Fruit fly (Drosophila melanogaster) whole organism, pupa: ENCODE results near the gene CG45489.
"Not testable (repeated sequence)": the region's sequence is repeated elsewhere in the genome, so short reads cannot be mapped to it uniquely, and the experiment has no call there.

Experiments used
- CG12605 ChIP-seq: fragments of 200-800 bp; sonication (Bioruptor generic); IDR thresholded peaks from 2 replicates; pipeline ENCODE4 v1.3.6; 2022; ENCODE audit warnings: missing biosample characterization, missing genetic modification characterization
- CG14655 ChIP-seq: fragments of 200-800 bp; sonication (Bioruptor generic); optimal IDR thresholded peaks from 3 replicates; lab custom pipeline; 2017; ENCODE audit warnings: mild to moderate bottlenecking, missing biosample characterization, missing genetic modification reagents, missing genetic modification characterization
- CG15710 ChIP-seq: fragments of 200-800 bp; sonication (Bioruptor generic); optimal IDR thresholded peaks from 2 replicates; lab custom pipeline; 2018; ENCODE audit warnings: missing biosample characterization, mild to moderate bottlenecking, missing genetic modification characterization, moderate library complexity
- CG17806 ChIP-seq: fragments of 200-800 bp; sonication (Bioruptor generic); optimal IDR thresholded peaks from 2 replicates; lab custom pipeline; 2018; ENCODE audit warnings: missing biosample characterization, mild to moderate bottlenecking, missing genetic modification characterization, moderate library complexity
- CG32121 ChIP-seq: fragments of 200-800 bp; sonication (Bioruptor generic); IDR thresholded peaks from 2 replicates; pipeline ENCODE4 v1.3.6; 2022; ENCODE audit warnings: missing biosample characterization, missing genetic modification characterization
- CG34367 ChIP-seq: fragments of 200-800 bp; sonication (Bioruptor generic); optimal IDR thresholded peaks from 2 replicates; lab custom pipeline; 2018; ENCODE audit warnings: missing biosample characterization, mild to moderate bottlenecking, missing genetic modification characterization
- CG4496 ChIP-seq: fragments of 200-800 bp; sonication (Bioruptor generic); IDR thresholded peaks from 3 replicates; pipeline ENCODE4 v1.3.6; 2022; ENCODE audit warnings: missing biosample characterization, missing genetic modification characterization
- CG8159 ChIP-seq: fragments of 200-800 bp; sonication (Bioruptor generic); optimal IDR thresholded peaks from 3 replicates; lab custom pipeline; 2018; ENCODE audit warnings: missing biosample characterization, mild to moderate bottlenecking, missing genetic modification characterization, moderate library complexity
- CG8301 ChIP-seq: fragments of 200-800 bp; sonication (Bioruptor generic); optimal IDR thresholded peaks from 2 replicates; lab custom pipeline; 2018; ENCODE audit warnings: missing biosample characterization, mild to moderate bottlenecking, missing genetic modification characterization
- CG9948 ChIP-seq: fragments of 200-800 bp; sonication (Bioruptor generic); optimal IDR thresholded peaks from 2 replicates; lab custom pipeline; 2018; ENCODE audit warnings: missing biosample characterization, mild to moderate bottlenecking, missing genetic modification characterization, moderate library complexity
- D1 ChIP-seq: fragments of 200-800 bp; sonication (Bioruptor generic); optimal IDR thresholded peaks from 2 replicates; lab custom pipeline; 2018; ENCODE audit warnings: missing biosample characterization, mild to moderate bottlenecking, missing genetic modification characterization, moderate library complexity
- EcR ChIP-seq: fragments of 200-800 bp; sonication (Bioruptor generic); optimal IDR thresholded peaks from 3 replicates; lab custom pipeline; 2019; ENCODE audit warnings: missing biosample characterization, missing genetic modification characterization, mild to moderate bottlenecking, moderate library complexity, missing genetic modification reagents
- Ets98B ChIP-seq: fragments of 200-800 bp; sonication (Bioruptor generic); IDR thresholded peaks from 2 replicates; pipeline ENCODE4 v1.3.6; 2022; ENCODE audit warnings: missing biosample characterization, missing genetic modification characterization
- Pif1A ChIP-seq: fragments of 200-800 bp; sonication (Bioruptor generic); optimal IDR thresholded peaks from 3 replicates; lab custom pipeline; 2016; ENCODE audit warnings: missing biosample characterization, missing genetic modification characterization
- Pif1B ChIP-seq: fragments of 200-800 bp; sonication (Bioruptor generic); optimal IDR thresholded peaks from 3 replicates; lab custom pipeline; 2016; ENCODE audit warnings: missing biosample characterization, missing genetic modification characterization
- Snoo ChIP-seq: fragments of 200-800 bp; sonication (Bioruptor generic); optimal IDR thresholded peaks from 3 replicates; lab custom pipeline; 2017; ENCODE audit warnings: missing biosample characterization, mild to moderate bottlenecking, missing genetic modification characterization, inconsistent platforms
- fd96Ca ChIP-seq: fragments of 200-800 bp; sonication (Bioruptor generic); IDR thresholded peaks from 3 replicates; pipeline ENCODE4 v1.3.6; 2022; ENCODE audit warnings: missing biosample characterization, missing genetic modification characterization
- gl ChIP-seq: fragments of 200-800 bp; sonication (Bioruptor generic); optimal IDR thresholded peaks from 2 replicates; lab custom pipeline; 2018; ENCODE audit warnings: missing biosample characterization, mild to moderate bottlenecking, missing genetic modification characterization
- rn ChIP-seq: fragments of 200-800 bp; sonication (Bioruptor generic); IDR thresholded peaks from 2 replicates; pipeline ENCODE4 v1.3.6; 2022; ENCODE audit warnings: missing biosample characterization, missing genetic modification characterization

Gene CG45489

DNA sequence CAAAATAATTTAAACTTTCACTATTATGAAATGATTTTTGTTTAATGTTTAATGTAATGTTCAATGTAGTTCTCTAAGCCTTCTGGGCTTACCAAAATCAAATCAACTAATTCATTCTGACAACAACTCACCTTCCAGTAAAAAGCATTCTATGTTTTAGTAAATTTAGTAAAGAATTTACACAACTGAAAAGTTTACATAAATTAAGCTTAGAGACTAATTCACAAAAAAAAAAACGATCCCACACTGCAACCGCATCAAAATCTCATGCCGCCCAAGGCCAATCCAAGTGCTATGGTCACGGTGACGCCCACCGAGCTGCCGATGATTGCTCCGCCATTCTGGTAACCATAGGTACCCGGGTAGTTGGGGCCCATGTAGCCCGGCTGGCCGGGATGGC lies at the start of gene CG45489:
CG45489 (minus strand) TSS at position 101 of the 400 bp plus-strand sequence.
- not testable (repeated sequence) for TF ChIP-seq D1 (tag; lab: Kevin White, UChicago); gl (tag; lab: Kevin White, UChicago); CG8301
- TF ChIP-seq, all 21 proteins: peak for 0; not testable (repeated sequence) for 21

DNA sequence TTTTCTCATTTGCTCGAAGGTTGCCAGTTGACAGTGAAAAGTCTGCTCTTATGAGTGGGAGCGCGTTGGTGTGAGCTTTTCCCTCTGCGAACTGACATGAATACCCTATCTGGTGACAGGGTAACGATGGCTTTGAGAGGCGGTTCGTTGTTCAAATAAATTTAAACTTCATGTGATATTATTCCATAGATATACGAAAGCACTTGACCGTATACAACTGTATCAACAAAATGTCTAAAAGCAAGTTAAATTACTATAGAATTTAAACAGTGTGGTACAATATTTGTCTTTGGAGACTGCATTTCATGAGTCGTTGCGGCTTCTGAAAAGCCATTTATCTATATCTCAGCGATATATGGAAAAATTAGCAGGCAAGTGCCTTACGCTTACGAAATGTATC lies 35.2 kb upstream of the CG45489 start:
- TF ChIP-seq Snoo (tag; lab: Kevin White, UChicago): peak; percentile 18
- TF ChIP-seq CG14655 (GFP tag; lab: Kevin White, UChicago): peak; percentile 2
- TF ChIP-seq CG9948 (tag; lab: Kevin White, UChicago): peak; percentile 34
- TF ChIP-seq fd96Ca (GFP tag; lab: Robert Waterston, UW): no peak
- TF ChIP-seq EcR: peak; percentile 32
- peak; percentile 27 for TF ChIP-seq CG17806 (tag; lab: Kevin White, UChicago)
- peak; percentile 48 for TF ChIP-seq CG15710 (tag; lab: Kevin White, UChicago)
- TF ChIP-seq CG8159 (tag; lab: Kevin White, UChicago): peak; percentile 37
- no peak for TF ChIP-seq CG34367
- TF ChIP-seq D1 (tag; lab: Kevin White, UChicago): no peak

DNA sequence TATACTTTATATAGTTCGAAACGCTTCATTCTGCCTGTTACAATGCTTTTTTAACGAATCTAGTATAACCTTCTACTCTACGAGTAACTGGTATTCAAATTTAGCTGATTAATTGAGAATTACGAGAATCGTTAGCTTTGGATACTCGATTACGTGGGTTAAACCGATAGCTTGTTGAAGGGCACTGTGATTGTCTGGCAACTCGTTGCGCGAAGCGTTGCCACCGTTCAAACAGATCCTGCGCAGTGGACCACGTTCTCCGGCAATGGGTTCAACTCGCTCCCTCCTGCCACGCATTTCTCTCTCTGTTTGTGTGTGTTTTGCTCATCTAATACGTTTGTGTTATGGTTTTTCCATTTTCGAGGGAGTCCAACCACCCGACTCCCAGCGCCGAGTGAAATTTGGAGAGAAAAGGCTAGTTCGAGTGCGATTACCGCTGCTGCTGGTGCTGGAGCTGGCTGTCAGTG lies 31.9 kb upstream of the CG45489 start, which contains the start of gene Nep3:
Nep3 (plus strand) TSS at position 417 of the 467 bp plus-strand sequence.
- TF ChIP-seq EcR (no peak), CG17806 (tag; lab: Kevin White, UChicago) (no peak), CG15710 (tag; lab: Kevin White, UChicago) (no peak), CG9948 (tag; lab: Kevin White, UChicago) (no peak), gl (tag; lab: Kevin White, UChicago) (no peak), CG4496 (no peak), CG14655 (GFP tag; lab: Kevin White, UChicago) (no peak), rn (GFP tag; lab: Robert Waterston, UW) (no peak), CG32121 (GFP tag; lab: Robert Waterston, UW) (no peak), CG34367 (no peak), Ets98B (no peak), Pif1B (GFP tag; lab: Kevin White, UChicago) (no peak), Pif1A (GFP tag; lab: Kevin White, UChicago) (no peak)

DNA sequence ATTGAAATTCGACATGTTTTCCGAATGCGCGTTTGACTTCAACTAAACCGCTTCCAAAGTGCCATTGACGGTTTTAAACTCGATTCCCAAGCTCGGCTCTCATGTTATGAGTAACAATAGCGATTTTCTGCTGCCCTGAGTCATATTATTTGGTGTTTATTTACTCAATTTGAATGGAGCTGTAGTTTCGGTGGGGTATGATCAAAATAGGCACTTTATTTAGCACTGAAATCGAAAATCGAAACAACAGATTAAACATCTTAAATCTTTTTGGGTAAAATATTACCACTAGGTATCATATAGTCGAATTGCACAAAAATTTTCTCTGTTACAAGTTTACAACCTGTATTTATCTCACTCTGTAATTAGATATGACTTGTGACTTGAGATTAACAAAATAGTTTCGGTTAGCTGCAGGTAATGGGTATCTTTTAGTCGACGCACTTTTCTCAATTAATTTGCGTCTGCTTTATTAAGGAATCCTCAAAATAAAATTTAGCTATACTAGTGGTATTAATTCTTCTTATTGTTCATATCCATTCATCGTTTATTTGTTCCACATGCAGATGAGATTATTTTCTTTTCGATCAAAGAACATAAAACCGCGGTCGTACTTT lies 30.5 kb upstream of the CG45489 start, which contains the start of gene CG12655:
CG12655 (minus strand) TSS at position 51 of the 617 bp plus-strand sequence.
- no peak for TF ChIP-seq CG15710 (tag; lab: Kevin White, UChicago)
- TF ChIP-seq CG17806 (tag; lab: Kevin White, UChicago): no peak
- no peak for TF ChIP-seq gl (tag; lab: Kevin White, UChicago)
- no peak for TF ChIP-seq CG12605 (GFP tag; lab: Robert Waterston, UW)
- no peak for TF ChIP-seq CG8159 (tag; lab: Kevin White, UChicago)
- no peak for TF ChIP-seq CG8301
- TF ChIP-seq CG4496: no peak
- no peak for TF ChIP-seq Snoo (tag; lab: Kevin White, UChicago)
- TF ChIP-seq CG14655 (GFP tag; lab: Kevin White, UChicago): no peak
- no peak for TF ChIP-seq Pif1A (GFP tag; lab: Kevin White, UChicago)
- no peak for TF ChIP-seq Ets98B
- TF ChIP-seq D1 (tag; lab: Kevin White, UChicago): no peak
- TF ChIP-seq fd96Ca (GFP tag; lab: Robert Waterston, UW): no peak
- no peak for TF ChIP-seq CG34367
- TF ChIP-seq rn (GFP tag; lab: Robert Waterston, UW): no peak
- TF ChIP-seq, all 21 proteins: peak for 0

DNA sequence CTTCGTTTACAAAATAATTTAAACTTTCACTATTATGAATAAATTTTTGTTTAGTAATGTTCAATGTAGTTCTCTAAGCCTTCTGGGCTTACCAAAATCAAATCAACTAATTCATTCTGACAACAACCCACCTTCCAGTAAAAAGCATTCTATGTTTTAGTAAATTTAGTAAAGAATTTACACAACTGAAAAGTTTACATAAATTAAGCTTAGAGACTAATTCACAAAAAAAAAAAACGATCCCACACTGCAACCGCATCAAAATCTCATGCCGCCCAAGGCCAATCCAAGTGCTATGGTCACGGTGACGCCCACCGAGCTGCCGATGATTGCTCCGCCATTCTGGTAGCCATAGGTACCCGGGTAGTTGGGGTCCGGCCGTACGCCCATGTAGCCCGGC lies 29.3 kb upstream of the CG45489 start, which contains the start of gene CG43784:
CG43784 (minus strand) TSS at position 101 of the 400 bp plus-strand sequence.
- not testable (repeated sequence) for TF ChIP-seq fd96Ca (GFP tag; lab: Robert Waterston, UW); gl (tag; lab: Kevin White, UChicago); Pif1A (GFP tag; lab: Kevin White, UChicago)

DNA sequence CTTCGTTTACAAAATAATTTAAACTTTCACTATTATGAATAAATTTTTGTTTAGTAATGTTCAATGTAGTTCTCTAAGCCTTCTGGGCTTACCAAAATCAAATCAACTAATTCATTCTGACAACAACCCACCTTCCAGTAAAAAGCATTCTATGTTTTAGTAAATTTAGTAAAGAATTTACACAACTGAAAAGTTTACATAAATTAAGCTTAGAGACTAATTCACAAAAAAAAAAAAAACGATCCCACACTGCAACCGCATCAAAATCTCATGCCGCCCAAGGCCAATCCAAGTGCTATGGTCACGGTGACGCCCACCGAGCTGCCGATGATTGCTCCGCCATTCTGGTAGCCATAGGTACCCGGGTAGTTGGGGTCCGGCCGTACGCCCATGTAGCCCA lies 24.5 kb upstream of the CG45489 start, which contains the start of gene CG45494:
CG45494 (minus strand) TSS at position 101 of the 400 bp plus-strand sequence.
- TF ChIP-seq gl (tag; lab: Kevin White, UChicago); CG17806 (tag; lab: Kevin White, UChicago); CG32121 (GFP tag; lab: Robert Waterston, UW): not testable (repeated sequence)

DNA sequence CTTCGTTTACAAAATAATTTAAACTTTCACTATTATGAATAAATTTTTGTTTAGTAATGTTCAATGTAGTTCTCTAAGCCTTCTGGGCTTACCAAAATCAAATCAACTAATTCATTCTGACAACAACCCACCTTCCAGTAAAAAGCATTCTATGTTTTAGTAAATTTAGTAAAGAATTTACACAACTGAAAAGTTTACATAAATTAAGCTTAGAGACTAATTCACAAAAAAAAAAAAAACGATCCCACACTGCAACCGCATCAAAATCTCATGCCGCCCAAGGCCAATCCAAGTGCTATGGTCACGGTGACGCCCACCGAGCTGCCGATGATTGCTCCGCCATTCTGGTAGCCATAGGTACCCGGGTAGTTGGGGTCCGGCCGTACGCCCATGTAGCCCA lies 19.8 kb upstream of the CG45489 start, which contains the start of gene CG45493:
CG45493 (minus strand) TSS at position 101 of the 400 bp plus-strand sequence.
- TF ChIP-seq CG9948 (tag; lab: Kevin White, UChicago); Pif1B (GFP tag; lab: Kevin White, UChicago); rn (GFP tag; lab: Robert Waterston, UW): not testable (repeated sequence)
